Worm (Caenorhabditis elegans) whole organism, L4/young adult: ENCODE measurements around the gene cks-1.

ENCODE experiments used
- W03F9.2 ChIP-seq: fragments of 150-350 bp; optimal IDR thresholded peaks from 2 replicates; lab custom pipeline; 2014; ENCODE audit warnings: missing biosample characterization, missing genetic modification characterization
- dao-5 ChIP-seq: sonication (generic microtip); optimal IDR thresholded peaks from 2 replicates; lab custom pipeline; 2016; ENCODE audit warnings: missing genotype, missing genetic modification characterization, moderate library complexity, missing compliant biosample characterization
- him-1 ChIP-seq: sonication (generic microtip); optimal IDR thresholded peaks from 2 replicates; lab custom pipeline; 2016; ENCODE audit warnings: missing genotype, missing genetic modification reagents, missing genetic modification characterization, missing compliant biosample characterization

ce11 chrIV:8496263-8496662, 17.5 kb upstream of the cks-1 start, which contains the start of gene C28C12.12:
- TF ChIP-seq him-1 (no peak), W03F9.2 (tag; lab: Kevin White, UChicago) (no peak), dao-5 (tag; lab: Kevin White, UChicago) (no peak)
